Worm (Caenorhabditis elegans): ENCODE data around the gene hpa-1.

DNA sequence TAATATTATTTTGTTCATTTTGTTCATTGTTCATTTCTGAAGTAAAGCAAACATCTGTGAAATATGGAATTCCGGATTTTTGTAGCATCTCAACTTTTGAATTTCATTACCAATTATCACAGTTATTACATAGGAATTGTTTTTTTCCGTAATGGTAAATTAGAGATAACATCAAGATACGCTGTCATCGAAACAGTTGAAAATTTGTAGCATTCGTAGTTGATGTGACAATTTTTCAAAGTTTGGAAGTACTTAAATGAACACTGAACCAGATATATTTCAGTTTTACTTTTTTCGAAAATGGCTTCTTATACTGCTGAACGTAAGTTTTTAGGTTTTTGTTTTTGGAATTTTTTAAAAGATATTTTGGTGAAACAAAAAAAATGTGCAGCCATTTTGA lies 7.2 kb downstream of the hpa-1 start, which contains the start of gene H25K10.4:
- TF ChIP-seq elt-3 (tag; optimal IDR thresholded peaks at IDR 0.05) = no peak
- TF ChIP-seq mep-1 (tag; optimal IDR thresholded peaks at IDR 0.05) = no peak
- TF ChIP-seq lin-13 (GFP tag; optimal IDR thresholded peaks at IDR 0.05) = no peak
- no peak for TF ChIP-seq pqm-1 (tag; optimal IDR thresholded peaks at IDR 0.05)
- TF ChIP-seq mdl-1 (tag; optimal IDR thresholded peaks at IDR 0.05) = no peak

All from whole organism, L1 larva.